Worm (Caenorhabditis elegans): ENCODE data around the gene srh-74.

The srh-74 gene

ce11 chrV:11087519-11087998 is 39.0 kb upstream of the srh-74 start, which contains the start of gene Y42A5A.1:
TSS of gene Y42A5A.1 (plus strand) at chrV:11087948.
- TF ChIP-seq die-1 (tag; optimal IDR thresholded peaks at IDR 0.05) (peak; percentile 13), Y79H2A.3 (GFP tag; conservative IDR thresholded peaks at IDR 0.05) (no peak), Y95B8A.8 (GFP tag; IDR thresholded peaks at IDR 0.05) (no peak)

DNA sequence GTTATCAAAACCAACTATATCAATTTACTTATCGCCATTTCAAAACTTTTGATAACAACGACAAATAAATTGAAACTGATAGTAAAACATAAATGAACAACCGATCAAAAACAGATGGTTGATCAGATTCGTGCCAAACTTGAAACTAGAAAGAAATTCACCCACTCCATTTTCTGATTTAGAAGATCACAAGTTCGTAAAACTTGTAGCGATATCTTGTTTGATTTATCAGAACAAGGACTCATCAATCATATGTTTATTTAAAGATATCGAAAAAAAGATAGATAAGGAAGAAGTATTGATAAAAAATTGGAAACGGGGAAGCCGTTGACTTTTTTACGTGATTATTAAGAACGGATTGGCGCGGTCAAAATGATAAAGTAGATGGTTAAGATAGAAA is 38.5 kb upstream of the srh-74 start:
- no peak for TF ChIP-seq hmg-1.2 (GFP tag; IDR thresholded peaks at IDR 0.05)
- TF ChIP-seq lin-40 (tag; optimal IDR thresholded peaks at IDR 0.05), result peak; percentile 40
- no peak for TF ChIP-seq B0019.2 (GFP tag; conservative IDR thresholded peaks at IDR 0.05)
- TF ChIP-seq nhr-80 (tag; optimal IDR thresholded peaks at IDR 0.05), result peak; percentile 6
- no peak for TF ChIP-seq tlf-1 (GFP tag; optimal IDR thresholded peaks at IDR 0.05)
- no peak for TF ChIP-seq Y53G8AR.9 (GFP tag; conservative IDR thresholded peaks at IDR 0.05)

- no peak for TF ChIP-seq gei-17 (GFP tag; optimal IDR thresholded peaks at IDR 0.05)
- TF ChIP-seq hmg-1.2 (GFP tag; IDR thresholded peaks at IDR 0.05), result peak; percentile 45; the same call in 1 of the 2 replicates
- TF ChIP-seq ets-4 (GFP tag; optimal IDR thresholded peaks at IDR 0.05), result no peak
- TF ChIP-seq madf-3 (GFP tag; IDR thresholded peaks at IDR 0.05), result no peak
These were observed 35.1 kb upstream of the srh-74 start for ce11 chrV:11083691-11084090.

- TF ChIP-seq nhr-90 (tag; optimal IDR thresholded peaks at IDR 0.05) (no peak), K12H6.12 (tag; optimal IDR thresholded peaks at IDR 0.05) (no peak), pha-4 (tag; optimal IDR thresholded peaks at IDR 0.05) (no peak), attf-6 (GFP tag; IDR thresholded peaks at IDR 0.05) (no peak), athp-1 (tag; optimal IDR thresholded peaks at IDR 0.05) (no peak), ccch-3 (GFP tag; optimal IDR thresholded peaks at IDR 0.05) (no peak), Y79H2A.3 (GFP tag; conservative IDR thresholded peaks at IDR 0.05) (no peak), cebp-2 (GFP tag; IDR thresholded peaks at IDR 0.05) (no peak), F33H1.4 (GFP tag; IDR thresholded peaks at IDR 0.05) (peak; percentile 57; the same call in 1 of the 2 replicates), lsl-1 (GFP tag; optimal IDR thresholded peaks at IDR 0.05) (peak; percentile 77), madf-6 (GFP tag; IDR thresholded peaks at IDR 0.05) (peak; percentile 34; the same call in 1 of the 2 replicates), F23B12.7 (tag; optimal IDR thresholded peaks at IDR 0.05; ENCODE audit: insufficient read depth) (no peak), repo-1 (tag; optimal IDR thresholded peaks at IDR 0.05) (no peak), dox-1 (GFP tag; IDR thresholded peaks at IDR 0.05) (no peak), snpc-4 (GFP tag; optimal IDR thresholded peaks at IDR 0.05) (no peak), snpc-4 (tag; optimal IDR thresholded peaks at IDR 0.05) (no peak)
These were observed 34.4 kb upstream of the srh-74 start for ce11 chrV:11082964-11083363.

DNA sequence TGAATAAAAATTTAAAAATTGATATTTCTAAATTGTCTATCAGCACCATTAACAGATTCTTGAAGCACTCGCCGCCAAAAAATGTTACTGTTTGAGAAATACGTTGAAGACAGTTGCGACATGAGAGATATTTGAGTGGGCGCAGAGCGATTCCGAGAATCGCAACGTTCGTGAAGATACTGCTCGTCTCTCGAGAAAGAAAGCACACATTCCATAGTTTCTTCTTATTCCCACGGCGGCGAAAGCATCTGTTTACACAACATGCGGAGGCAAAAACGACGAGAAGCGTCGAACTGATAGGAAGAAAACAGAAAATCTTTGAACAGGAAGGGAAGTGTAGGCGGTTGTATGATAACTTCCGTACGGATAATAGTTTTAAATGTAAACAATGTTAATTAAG is 33.9 kb upstream of the srh-74 start:
- TF ChIP-seq attf-5 (GFP tag; optimal IDR thresholded peaks at IDR 0.05) (no peak), ztf-6 (GFP tag; IDR thresholded peaks at IDR 0.05) (no peak), akir-1 (GFP tag; optimal IDR thresholded peaks at IDR 0.05) (no peak), somi-1 (GFP tag; optimal IDR thresholded peaks at IDR 0.05) (peak; percentile 42), dox-1 (GFP tag; IDR thresholded peaks at IDR 0.05) (no peak), C17E4.6 (GFP tag; IDR thresholded peaks at IDR 0.05) (no peak), rpc-1 (optimal IDR thresholded peaks at IDR 0.05) (no peak), rpc-1 (tag; optimal IDR thresholded peaks at IDR 0.05) (no peak), F52B5.7 (tag; optimal IDR thresholded peaks at IDR 0.05) (peak; percentile 46), K11D2.4 (GFP tag; IDR thresholded peaks at IDR 0.05) (0 out of 2 replicates have a peak, but pooled peaks have one; percentile 15), C06A6.2 (GFP tag; conservative IDR thresholded peaks at IDR 0.05) (0 out of 2 replicates have a peak, but pooled peaks have one; percentile 44), Y53G8AR.9 (GFP tag; conservative IDR thresholded peaks at IDR 0.05) (no peak), Y95B8A.8 (GFP tag; IDR thresholded peaks at IDR 0.05) (0 out of 2 replicates have a peak, but pooled peaks have one; percentile 9), lin-26 (GFP tag; IDR thresholded peaks at IDR 0.05) (no peak), unc-130 (GFP tag; optimal IDR thresholded peaks at IDR 0.05) (no peak), nfyb-1 (GFP tag; IDR thresholded peaks at IDR 0.05) (peak; percentile 40; the same call in 1 of the 2 replicates), lin-40 (tag; optimal IDR thresholded peaks at IDR 0.05) (peak; percentile 6), madf-10 (tag; optimal IDR thresholded peaks at IDR 0.05) (no peak), athp-1 (tag; optimal IDR thresholded peaks at IDR 0.05) (no peak), let-526 (GFP tag; IDR thresholded peaks at IDR 0.05) (no peak)
